Worm (Caenorhabditis elegans) whole organism, L4/young adult: ENCODE measurements around the gene lst-4.

Source experiments
- W03F9.2 ChIP-seq: fragments of 150-350 bp; optimal IDR thresholded peaks from 2 replicates; lab custom pipeline; 2014; ENCODE audit warnings: missing biosample characterization, missing genetic modification characterization
- dao-5 ChIP-seq: sonication (generic microtip); optimal IDR thresholded peaks from 2 replicates; lab custom pipeline; 2016; ENCODE audit warnings: missing genotype, missing genetic modification characterization, moderate library complexity, missing compliant biosample characterization
- him-1 ChIP-seq: sonication (generic microtip); optimal IDR thresholded peaks from 2 replicates; lab custom pipeline; 2016; ENCODE audit warnings: missing genotype, missing genetic modification reagents, missing genetic modification characterization, missing compliant biosample characterization

lst-4 gene

ce11 chrIV:14086395-14086794 is 16.7 kb upstream of the lst-4 start:
- TF ChIP-seq dao-5 (tag; lab: Kevin White, UChicago) (no peak), W03F9.2 (tag; lab: Kevin White, UChicago) (no peak), him-1 (no peak)

- no peak for TF ChIP-seq him-1
- TF ChIP-seq dao-5 (tag; lab: Kevin White, UChicago), result no peak
- no peak for TF ChIP-seq W03F9.2 (tag; lab: Kevin White, UChicago)
These were observed 13.8 kb upstream of the lst-4 start, which contains the start of gene F52B11.2 for ce11 chrIV:14083505-14083904. Gene F52B11.2 (plus strand): TSS chrIV:14083568.

- TF ChIP-seq W03F9.2 (tag; lab: Kevin White, UChicago) (no peak), dao-5 (tag; lab: Kevin White, UChicago) (no peak), him-1 (no peak)
These were observed 13.3 kb upstream of the lst-4 start for ce11 chrIV:14082956-14083355.

ce11 chrIV:14077135-14077534 is 7.5 kb upstream of the lst-4 start, which contains the start of gene cfp-1:
Gene cfp-1 (plus strand): TSS chrIV:14077435.
- TF ChIP-seq him-1, result no peak
- TF ChIP-seq dao-5 (tag; lab: Kevin White, UChicago), result no peak
- TF ChIP-seq W03F9.2 (tag; lab: Kevin White, UChicago), result no peak

- no peak for TF ChIP-seq W03F9.2 (tag; lab: Kevin White, UChicago)
- no peak for TF ChIP-seq him-1
- TF ChIP-seq dao-5 (tag; lab: Kevin White, UChicago), result no peak
These were observed 4.8 kb upstream of the lst-4 start for ce11 chrIV:14074456-14074855.

- no peak for TF ChIP-seq dao-5 (tag; lab: Kevin White, UChicago)
These were observed 2.5 kb upstream of the lst-4 start for ce11 chrIV:14072011-14072649.

- TF ChIP-seq him-1 (no peak), dao-5 (tag; lab: Kevin White, UChicago) (no peak), W03F9.2 (tag; lab: Kevin White, UChicago) (no peak)
These were observed 1.8 kb upstream of the lst-4 start, which contains the start of gene ccar-1 for ce11 chrIV:14071466-14071865. Gene ccar-1 (plus strand): TSS chrIV:14071548.

ce11 chrIV:14070992-14071289 is 1.3 kb upstream of the lst-4 start:
- no peak for TF ChIP-seq dao-5 (tag; lab: Kevin White, UChicago)
- no peak for TF ChIP-seq him-1
- TF ChIP-seq W03F9.2 (tag; lab: Kevin White, UChicago), result peak; percentile 36

ce11 chrIV:14070185-14070991 is 728 bp upstream of the lst-4 start:
- TF ChIP-seq him-1, result no peak
- TF ChIP-seq W03F9.2 (tag; lab: Kevin White, UChicago), result peak; percentile 44

- TF ChIP-seq dao-5 (tag; lab: Kevin White, UChicago), result no peak
- TF ChIP-seq W03F9.2 (tag; lab: Kevin White, UChicago), result no peak
- no peak for TF ChIP-seq him-1
These were observed 3.3 kb downstream of the lst-4 start for ce11 chrIV:14066403-14066802.

- TF ChIP-seq dao-5 (tag; lab: Kevin White, UChicago), result no peak
- TF ChIP-seq W03F9.2 (tag; lab: Kevin White, UChicago), result no peak
- no peak for TF ChIP-seq him-1
These were observed 9.0 kb downstream of the lst-4 start, which contains the start of gene Y37A1B.4 for ce11 chrIV:14060612-14061011. Gene Y37A1B.4 (minus strand): TSS chrIV:14060712.

- TF ChIP-seq dao-5 (tag; lab: Kevin White, UChicago) (no peak), W03F9.2 (tag; lab: Kevin White, UChicago) (no peak), him-1 (no peak)
These were observed 18.8 kb downstream of the lst-4 start, which contains the start of gene semo-1 for ce11 chrIV:14050900-14051299. Gene semo-1 (plus strand): TSS chrIV:14051200.

ce11 chrIV:14050442-14050841 is 19.2 kb downstream of the lst-4 start:
- TF ChIP-seq dao-5 (tag; lab: Kevin White, UChicago) (no peak), W03F9.2 (tag; lab: Kevin White, UChicago) (no peak)

- no peak for TF ChIP-seq him-1
- TF ChIP-seq dao-5 (tag; lab: Kevin White, UChicago), result no peak
- no peak for TF ChIP-seq W03F9.2 (tag; lab: Kevin White, UChicago)
These were observed 22.9 kb downstream of the lst-4 start for ce11 chrIV:14046777-14047176.
